Worm (Caenorhabditis elegans) whole organism, midembryonic: Measurements from ENCODE around the gene W08E12.2.

Source experiments
- flt-1 ChIP-seq: fragments of 200-800 bp; sonication (Bioruptor generic); IDR thresholded peaks from 2 replicates; pipeline ENCODE4 v1.3.6; 2022; ENCODE audit warnings: missing genetic modification characterization, missing compliant biosample characterization
- ref-1 ChIP-seq: fragments of 200-800 bp; sonication (Bioruptor generic); conservative IDR thresholded peaks from 2 replicates; pipeline ENCODE4 v1.3.6; 2022; ENCODE audit warnings: missing genetic modification reagents, missing genetic modification characterization, missing compliant biosample characterization
- ztf-23 ChIP-seq: fragments of 200-800 bp; sonication (Bioruptor generic); IDR thresholded peaks from 2 replicates; pipeline ENCODE4 v1.3.6; 2022; ENCODE audit warnings: missing genetic modification reagents, missing genetic modification characterization, missing compliant biosample characterization

ce11 chrIV:3338676-3339075 lies 33.0 kb downstream of the W08E12.2 start, which contains the start of gene hrpa-1:
- TF ChIP-seq ztf-23 (GFP tag; lab: Robert Waterston, UW) = 0 out of 2 replicates have a peak, but pooled peaks have one; percentile 12
- TF ChIP-seq flt-1 (GFP tag; lab: Robert Waterston, UW) = no peak
- no peak for TF ChIP-seq ref-1
